Fruit fly (Drosophila melanogaster): ENCODE results near the gene CG42450.

The CG42450 gene

dm6 chrX:18838929-18839576 lies 26.0 kb downstream of the CG42450 start:
- no peak for TF ChIP-seq CG8478 (optimal IDR thresholded peaks at IDR 0.05)
- TF ChIP-seq CTCF (optimal IDR thresholded peaks at IDR 0.05), result no peak

- TF ChIP-seq CTCF (optimal IDR thresholded peaks at IDR 0.05) (peak; percentile 98), CG8478 (optimal IDR thresholded peaks at IDR 0.05) (no peak)
Observed at dm6 chrX:18843229-18844033, 30.3 kb downstream of the CG42450 start, which contains the start of gene htk. Gene htk (plus strand): TSS chrX:18843663.

- no peak for TF ChIP-seq CG8478 (optimal IDR thresholded peaks at IDR 0.05)
- no peak for TF ChIP-seq CTCF (optimal IDR thresholded peaks at IDR 0.05)
Observed at dm6 chrX:18848338-18849021, 35.4 kb downstream of the CG42450 start, which contains the start of gene shop. Gene shop (minus strand): TSS chrX:18848566.

DNA sequence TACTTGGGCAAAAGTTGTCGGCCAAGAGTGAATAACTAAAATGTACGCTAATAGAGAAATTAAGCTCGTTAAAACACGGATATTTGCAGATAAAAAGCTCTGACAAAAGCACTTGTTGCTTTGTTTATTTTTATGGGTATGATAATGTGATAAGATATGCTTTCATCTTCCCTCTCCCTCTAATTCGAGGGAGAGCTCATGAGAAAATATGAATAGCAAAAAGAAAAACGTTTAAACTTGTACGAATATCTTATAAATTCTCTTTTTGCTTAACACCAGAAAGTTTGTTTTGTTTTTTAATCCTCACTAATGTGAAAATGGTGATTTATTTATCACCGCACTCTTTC lies 35.9 kb downstream of the CG42450 start:
- TF ChIP-seq CG8478 (optimal IDR thresholded peaks at IDR 0.05) (no peak), CTCF (optimal IDR thresholded peaks at IDR 0.05) (no peak)

DNA sequence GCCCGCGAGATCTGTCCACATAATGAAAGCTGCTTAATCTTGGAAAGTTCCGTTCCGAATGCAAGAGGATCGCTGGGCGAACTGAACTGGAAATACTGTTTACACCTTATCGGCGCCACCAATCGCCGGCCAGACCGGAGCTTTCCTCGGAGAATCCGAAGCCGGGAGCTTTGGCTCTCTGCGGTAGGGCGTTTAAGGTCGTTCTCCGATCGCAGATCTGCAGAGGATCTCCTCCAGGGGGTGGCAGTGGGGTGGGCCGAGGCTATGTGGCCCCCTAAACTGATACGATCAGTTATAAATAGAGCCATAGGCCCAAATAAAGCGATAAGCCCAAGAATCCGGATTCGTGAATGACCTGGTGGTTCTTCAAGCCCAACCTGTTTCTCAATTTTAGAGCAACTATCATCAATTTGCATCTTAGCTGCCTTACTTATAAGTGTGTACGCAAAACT lies 44.3 kb downstream of the CG42450 start, which contains the start of gene CG7322:
CG7322 (minus strand) TSS at position 402 of the 452 bp plus-strand sequence.
- TF ChIP-seq CTCF (optimal IDR thresholded peaks at IDR 0.05), result no peak
- no peak for TF ChIP-seq CG8478 (optimal IDR thresholded peaks at IDR 0.05)

- TF ChIP-seq CTCF (optimal IDR thresholded peaks at IDR 0.05) (no peak), CG8478 (optimal IDR thresholded peaks at IDR 0.05) (no peak)
Observed at dm6 chrX:18857916-18858315, 44.8 kb downstream of the CG42450 start, which contains the start of gene Usp39. Gene Usp39 (plus strand): TSS chrX:18858203.

DNA sequence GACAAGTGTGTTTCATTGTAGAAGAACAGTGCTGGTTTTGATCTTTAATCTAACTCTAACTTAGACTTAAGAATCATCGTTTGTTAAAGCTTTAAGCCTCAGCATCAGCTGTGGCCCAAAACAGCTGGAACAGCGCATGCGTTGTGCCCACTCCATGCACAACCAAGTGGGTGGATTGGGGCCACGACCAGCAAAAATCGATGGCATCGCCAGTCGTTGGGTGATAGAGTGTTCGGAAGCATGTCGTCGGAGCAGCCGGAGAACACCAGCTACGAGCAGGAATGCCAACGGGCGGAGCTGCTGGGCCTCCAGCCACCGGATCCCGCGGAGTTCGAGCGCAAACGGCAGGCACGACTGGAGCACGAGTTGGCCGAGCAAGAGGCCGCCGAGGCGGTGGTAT lies 47.0 kb downstream of the CG42450 start, which contains the start of gene CG32544:
CG32544 (plus strand) TSS at position 211 of the 400 bp plus-strand sequence.
- TF ChIP-seq CTCF (optimal IDR thresholded peaks at IDR 0.05) (no peak), CG8478 (optimal IDR thresholded peaks at IDR 0.05) (no peak)

dm6 chrX:18863748-18864482 lies 50.8 kb downstream of the CG42450 start, which contains the start of the genes CG7326 and Dora:
Gene CG7326 (minus strand): TSS chrX:18863776.
Gene Dora (plus strand): TSS chrX:18863950.
- TF ChIP-seq CTCF (optimal IDR thresholded peaks at IDR 0.05) (peak; percentile 36), CG8478 (optimal IDR thresholded peaks at IDR 0.05) (no peak)

DNA sequence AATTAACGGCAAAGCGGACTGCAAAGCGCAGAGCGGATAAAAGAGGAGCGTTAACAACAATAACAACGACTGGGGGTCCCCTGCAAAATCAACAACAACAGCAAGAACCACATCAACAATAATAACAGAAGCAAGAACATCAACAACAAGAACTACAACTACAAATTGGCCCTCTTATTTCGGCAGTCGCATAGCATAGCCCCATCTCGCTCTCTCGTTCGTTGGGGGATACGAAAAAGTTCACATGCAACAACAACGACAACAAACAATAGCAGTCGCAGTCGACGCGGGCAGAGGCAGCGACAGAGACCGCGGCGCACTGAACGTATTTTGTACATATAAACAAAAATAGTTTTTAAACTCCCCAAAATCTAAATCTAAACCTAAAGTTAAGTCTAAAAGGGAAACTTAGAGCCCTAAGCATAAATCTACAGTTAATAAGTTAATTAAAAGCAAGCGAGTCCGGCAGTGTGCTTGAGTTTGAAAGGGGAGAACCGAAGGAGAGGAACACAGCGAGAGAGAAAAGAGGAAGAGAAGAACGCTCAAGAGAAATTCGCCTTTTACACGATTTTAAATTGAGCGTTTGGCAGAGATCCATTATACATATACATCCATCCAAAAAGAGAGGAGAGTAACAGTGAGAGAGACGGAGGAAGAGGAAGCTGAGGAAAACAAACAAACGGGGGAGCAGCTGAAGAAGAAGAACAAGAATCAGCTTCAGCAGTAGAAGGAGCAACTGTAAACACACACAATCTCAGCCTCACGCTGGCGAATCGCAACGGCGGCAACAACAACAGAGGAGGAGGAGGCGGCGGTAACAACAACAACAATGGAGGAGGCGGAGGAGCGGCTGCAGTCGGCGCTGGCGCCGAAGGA lies 51.6 kb downstream of the CG42450 start:
- TF ChIP-seq CTCF (optimal IDR thresholded peaks at IDR 0.05) (no peak), CG8478 (optimal IDR thresholded peaks at IDR 0.05) (no peak)

dm6 chrX:18866289-18866832 lies 53.3 kb downstream of the CG42450 start:
- TF ChIP-seq CG8478 (optimal IDR thresholded peaks at IDR 0.05), result no peak
- TF ChIP-seq CTCF (optimal IDR thresholded peaks at IDR 0.05), result no peak

DNA sequence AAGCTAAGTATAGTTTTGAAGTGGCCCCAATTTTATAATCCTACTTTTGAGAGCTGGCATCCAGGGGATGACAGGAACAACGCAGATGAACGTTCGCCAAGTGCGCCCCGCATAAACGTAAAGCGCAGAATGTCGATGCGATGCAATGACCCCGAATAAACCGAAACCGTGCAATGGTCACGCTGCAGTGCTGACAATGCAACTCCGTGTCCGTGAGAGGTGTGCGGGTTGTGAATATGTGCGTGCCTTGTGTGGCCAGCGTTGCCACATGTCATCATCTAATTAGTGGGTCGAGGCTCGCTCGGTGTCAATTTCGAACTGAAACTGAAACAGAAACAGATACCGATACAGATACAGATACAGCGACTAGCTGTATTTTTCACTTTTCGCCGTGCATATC lies 55.0 kb downstream of the CG42450 start:
- TF ChIP-seq CTCF (optimal IDR thresholded peaks at IDR 0.05) (no peak), CG8478 (optimal IDR thresholded peaks at IDR 0.05) (no peak)

- TF ChIP-seq CG8478 (optimal IDR thresholded peaks at IDR 0.05), result no peak
- TF ChIP-seq CTCF (optimal IDR thresholded peaks at IDR 0.05), result no peak
Observed at dm6 chrX:18869489-18870132, 56.5 kb downstream of the CG42450 start.

Data from S2 (cell line).